Fruit fly (Drosophila melanogaster): ENCODE results near the gene CG10185.

DNA sequence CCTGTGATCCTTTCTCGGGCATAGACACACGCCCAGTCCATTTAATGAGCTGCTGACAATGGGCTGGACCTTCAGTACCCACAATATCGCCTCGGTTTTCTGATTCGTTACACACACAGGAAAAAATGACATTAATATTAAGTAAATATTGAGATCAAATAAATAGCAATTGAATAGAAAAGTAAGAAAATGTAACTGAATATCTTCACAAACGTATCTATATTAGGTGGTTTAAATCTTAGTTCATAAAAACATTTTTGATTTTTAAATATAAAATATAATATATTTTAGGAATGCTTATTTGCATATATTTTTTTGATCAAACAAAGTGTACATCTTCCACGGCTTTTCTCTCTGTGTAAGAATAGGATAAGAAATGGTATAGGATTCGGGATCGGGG lies 33.7 kb downstream of the CG10185 start:
- TF ChIP-seq usp (GFP tag; optimal IDR thresholded peaks at IDR 0.05) = no peak
- TF ChIP-seq psq (optimal IDR thresholded peaks at IDR 0.05) = no peak
- no peak for TF ChIP-seq CG8478 (optimal IDR thresholded peaks at IDR 0.05)
- no peak for TF ChIP-seq Dll (optimal IDR thresholded peaks at IDR 0.05)
- TF ChIP-seq pan (optimal IDR thresholded peaks at IDR 0.05) = no peak
- TF ChIP-seq EcR (GFP tag; optimal IDR thresholded peaks at IDR 0.05) = no peak

Measured in whole organism.